Fruit fly (Drosophila melanogaster) whole organism: Measurements from ENCODE around the gene Parg.

Experiments used
- CG8478 ChIP-seq: fragments of >200 bp; optimal IDR thresholded peaks from 2 replicates; lab custom pipeline; 2018; ENCODE audit warnings: inconsistent platforms
- Dll ChIP-seq: fragments of >200 bp; optimal IDR thresholded peaks from 2 replicates; lab custom pipeline; 2017
- EcR ChIP-seq, 2 experiments: fragments of >200 bp; optimal IDR thresholded peaks; 2 replicates each; lab custom pipeline; 2017; ENCODE audit warnings: missing biosample characterization in 2 of 2, missing genetic modification characterization in 2 of 2, missing genetic modification reagents in 2 of 2
- pan ChIP-seq: fragments of >200 bp; optimal IDR thresholded peaks from 2 replicates; lab custom pipeline; 2017
- psq ChIP-seq: fragments of >200 bp; optimal IDR thresholded peaks from 2 replicates; lab custom pipeline; 2017
- usp ChIP-seq: fragments of >200 bp; optimal IDR thresholded peaks from 2 replicates; lab custom pipeline; 2017; ENCODE audit warnings: missing biosample characterization, missing genetic modification characterization, mixed read lengths

Gene Parg

DNA sequence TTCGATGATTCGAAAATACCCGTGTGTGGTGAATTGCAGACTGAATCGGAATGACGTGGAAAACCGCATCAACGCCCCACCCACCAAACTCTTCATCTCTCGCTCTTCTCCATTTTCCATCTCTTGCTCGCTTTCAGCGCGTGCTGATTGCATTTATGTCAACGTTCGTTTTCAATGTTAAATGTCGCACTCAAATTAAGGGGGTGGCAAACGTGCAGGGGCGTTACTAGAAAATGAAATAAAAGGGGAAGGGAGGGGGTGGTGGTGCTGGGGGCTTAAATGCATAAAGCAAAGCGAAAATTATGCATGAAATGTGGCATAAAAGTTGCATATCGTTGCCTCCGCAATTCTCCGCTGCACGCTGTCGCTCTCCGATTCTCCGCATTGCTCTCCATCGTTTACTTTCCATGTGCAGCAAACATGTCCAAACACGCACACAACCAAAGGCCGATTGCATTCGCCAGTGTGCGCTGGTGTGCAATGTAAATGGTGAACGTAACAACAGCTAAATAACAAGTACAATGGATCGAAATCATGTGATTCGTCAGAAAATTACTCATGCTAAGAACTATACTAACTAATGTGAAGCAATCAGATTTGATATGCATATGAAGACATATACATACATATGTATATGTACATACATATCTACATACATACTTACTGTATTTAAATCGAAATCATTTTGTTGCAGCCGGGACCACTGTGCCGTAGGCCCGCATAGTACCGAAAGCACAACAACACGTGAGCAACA lies 10.6 kb upstream of the Parg start:
- TF ChIP-seq psq (no peak), pan (lab: Kevin White, UChicago) (no peak), CG8478 (lab: Kevin White, UChicago) (no peak), EcR (GFP tag; optimal IDR thresholded peaks at IDR 0.05; lab: Kevin White, UChicago) (peak in 1 of 2 experiments; percentile 49), Dll (lab: Kevin White, UChicago) (no peak)

DNA sequence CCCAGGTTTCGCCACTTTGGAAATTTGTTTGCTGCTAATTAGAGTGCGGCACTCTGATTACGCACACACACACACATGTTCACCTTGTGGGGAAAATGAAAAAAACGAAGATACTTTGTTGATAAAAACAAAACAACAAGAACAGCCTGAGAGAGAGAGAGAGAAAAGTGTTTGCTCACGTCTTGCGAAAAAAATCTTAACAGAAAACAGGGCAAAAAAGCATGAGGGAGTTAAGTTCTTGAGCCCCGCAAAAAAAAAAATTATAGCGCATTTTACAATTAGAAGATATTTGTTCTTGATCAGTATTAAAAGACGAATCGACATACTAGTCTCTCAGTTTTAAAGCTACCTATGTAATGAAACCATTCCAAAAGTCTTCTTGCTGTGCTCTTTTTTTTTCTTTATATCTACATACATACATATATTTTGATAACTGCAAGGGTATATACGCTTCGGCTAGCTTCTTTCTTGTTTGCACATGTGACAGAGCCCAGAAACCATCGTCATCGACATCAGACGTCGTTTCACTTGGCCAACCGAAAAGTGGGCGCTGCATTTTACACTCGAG lies 9.5 kb upstream of the Parg start:
- TF ChIP-seq EcR (GFP tag; optimal IDR thresholded peaks at IDR 0.05; lab: Kevin White, UChicago): no peak
- no peak for TF ChIP-seq psq
- no peak for TF ChIP-seq pan (lab: Kevin White, UChicago)
- no peak for TF ChIP-seq Dll (lab: Kevin White, UChicago)

DNA sequence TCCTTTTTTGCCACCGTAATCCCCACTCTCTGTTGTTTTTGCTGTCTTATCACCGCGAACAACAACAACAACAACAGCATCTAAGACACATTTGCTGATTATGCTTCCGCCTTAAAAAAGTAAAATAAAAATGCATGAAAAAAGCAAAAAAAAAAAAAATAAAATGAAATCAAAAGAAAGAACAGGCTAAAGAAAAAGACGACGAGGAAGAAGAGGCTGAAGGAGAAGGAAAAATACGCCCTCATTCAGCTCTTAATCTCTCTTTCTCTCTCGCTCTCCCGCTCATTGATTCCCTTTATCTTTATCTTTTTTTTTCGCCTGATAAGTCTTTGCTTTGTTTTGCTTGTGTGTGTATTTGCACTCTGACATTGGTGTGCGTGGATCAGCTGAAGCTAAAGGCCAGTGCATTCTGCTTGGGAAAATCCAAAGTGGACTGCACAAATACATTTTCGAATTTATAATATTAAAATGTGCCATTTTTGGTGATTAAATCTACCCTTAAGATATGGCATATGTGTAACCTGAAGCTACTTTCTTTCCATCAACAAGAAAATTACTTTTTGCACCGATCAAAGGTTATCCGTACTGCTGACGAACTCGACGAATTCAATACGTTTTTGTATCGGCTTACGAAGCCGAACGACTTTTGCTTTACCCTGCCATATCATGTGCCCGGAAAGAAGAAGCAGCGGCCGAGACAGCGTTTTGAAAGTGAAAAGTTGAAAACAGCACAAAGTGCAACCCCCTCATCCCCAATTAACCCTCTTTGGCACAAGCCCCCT lies 8.8 kb upstream of the Parg start:
- TF ChIP-seq CG8478 (lab: Kevin White, UChicago) (no peak), pan (lab: Kevin White, UChicago) (no peak), psq (no peak), Dll (lab: Kevin White, UChicago) (no peak), EcR (GFP tag; optimal IDR thresholded peaks at IDR 0.05; lab: Kevin White, UChicago) (no peak), usp (no peak)

DNA sequence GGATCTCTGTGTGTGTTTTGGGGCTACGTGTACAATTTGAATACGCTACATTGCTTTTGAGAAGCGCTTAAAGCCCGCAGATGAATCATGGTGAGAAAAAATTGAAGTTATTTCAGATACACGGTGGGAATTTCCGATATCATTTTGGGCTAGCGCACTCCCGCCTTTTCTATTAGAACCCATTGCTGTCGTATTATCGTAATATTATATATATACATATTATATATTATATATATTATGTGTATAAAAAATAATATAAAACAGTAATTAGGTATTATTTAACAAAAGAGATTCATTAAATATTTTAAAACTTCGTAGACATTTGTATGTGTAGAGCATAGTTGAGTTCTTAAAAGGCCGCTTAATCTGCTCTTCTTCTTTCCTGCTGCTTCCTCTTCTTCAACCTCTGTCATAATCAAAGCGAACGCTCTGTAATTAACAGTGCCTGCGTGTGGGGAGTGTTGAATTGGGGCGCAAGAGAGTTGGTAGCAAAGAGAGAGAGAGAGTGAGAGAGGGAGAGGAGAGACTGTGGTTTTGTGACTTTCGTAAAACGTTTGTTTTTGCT lies 6.6 kb upstream of the Parg start:
- TF ChIP-seq psq (no peak), pan (lab: Kevin White, UChicago) (no peak), EcR (GFP tag; optimal IDR thresholded peaks at IDR 0.05; lab: Kevin White, UChicago) (no peak), Dll (lab: Kevin White, UChicago) (peak; percentile 20), usp (no peak)

DNA sequence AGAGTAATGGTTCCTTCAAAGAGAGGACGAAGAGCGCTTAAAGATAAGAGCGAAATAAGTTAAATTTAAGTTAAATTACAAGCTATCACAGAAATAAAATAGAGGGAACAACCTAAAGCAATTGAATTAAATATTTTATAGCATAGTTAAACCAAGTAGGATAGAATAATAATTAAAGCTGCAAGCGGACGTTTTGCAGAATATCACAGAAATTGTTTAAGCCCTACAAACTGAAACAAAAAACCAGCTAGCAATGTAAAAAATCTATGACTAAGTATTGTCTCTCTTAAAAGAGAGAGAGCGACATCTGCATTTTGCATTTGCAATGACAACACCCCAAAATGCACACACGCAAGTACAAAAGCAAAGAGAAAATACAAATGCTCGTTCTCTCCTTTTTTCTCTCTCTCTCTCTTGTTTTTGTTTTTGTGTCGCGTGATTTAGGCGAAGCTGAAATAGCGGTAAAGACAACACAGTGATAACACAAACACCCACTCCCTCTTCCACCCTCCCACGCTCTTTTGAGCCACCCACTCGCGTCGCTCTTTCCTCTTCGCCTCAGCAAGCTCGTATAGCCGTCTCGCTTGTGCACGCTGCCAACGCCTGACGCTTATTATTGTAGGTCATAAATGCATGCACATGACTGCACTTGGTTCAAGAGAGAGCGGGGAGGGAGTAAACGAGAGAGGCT lies 6.0 kb upstream of the Parg start:
- TF ChIP-seq CG8478 (lab: Kevin White, UChicago) (no peak), usp (no peak), Dll (lab: Kevin White, UChicago) (peak; percentile 94), EcR (GFP tag; optimal IDR thresholded peaks at IDR 0.05; lab: Kevin White, UChicago) (peak; percentile 10 to 59), pan (lab: Kevin White, UChicago) (no peak), psq (no peak)

DNA sequence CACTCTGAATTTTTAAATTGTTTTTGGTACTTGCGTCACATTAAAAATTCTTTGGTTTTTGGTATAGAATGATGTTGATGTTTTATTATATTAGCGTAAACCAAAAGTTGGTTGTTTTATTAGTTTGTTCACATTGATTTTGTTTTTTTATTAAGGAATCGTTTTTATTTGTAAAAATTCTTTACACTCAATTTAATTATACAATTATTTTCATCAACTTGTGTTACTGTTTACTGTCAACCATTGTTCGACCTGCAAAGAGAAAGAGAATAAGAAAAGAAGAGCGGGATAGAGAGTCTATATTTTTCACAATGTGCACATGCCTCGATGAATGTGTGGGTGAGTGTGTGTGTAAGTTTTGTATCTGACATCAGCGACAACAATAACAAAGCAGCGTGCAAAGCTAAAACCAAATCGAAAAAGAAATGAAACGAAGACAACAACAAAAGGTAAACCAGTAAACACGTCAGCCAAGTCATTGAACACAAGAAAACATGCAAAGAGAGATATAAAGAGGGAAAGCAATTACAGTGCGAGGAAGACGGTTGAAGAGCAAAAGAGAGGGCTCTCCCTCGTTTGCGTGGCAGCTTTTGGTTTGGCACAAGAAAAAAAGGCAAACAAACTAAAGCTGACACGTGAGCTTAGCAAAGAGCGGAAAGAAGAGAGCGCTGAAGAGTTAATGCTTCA lies 5.3 kb upstream of the Parg start:
- peak in 1 of 2 experiments; percentile 11 for TF ChIP-seq EcR (GFP tag; optimal IDR thresholded peaks at IDR 0.05; lab: Kevin White, UChicago)
- no peak for TF ChIP-seq CG8478 (lab: Kevin White, UChicago)

DNA sequence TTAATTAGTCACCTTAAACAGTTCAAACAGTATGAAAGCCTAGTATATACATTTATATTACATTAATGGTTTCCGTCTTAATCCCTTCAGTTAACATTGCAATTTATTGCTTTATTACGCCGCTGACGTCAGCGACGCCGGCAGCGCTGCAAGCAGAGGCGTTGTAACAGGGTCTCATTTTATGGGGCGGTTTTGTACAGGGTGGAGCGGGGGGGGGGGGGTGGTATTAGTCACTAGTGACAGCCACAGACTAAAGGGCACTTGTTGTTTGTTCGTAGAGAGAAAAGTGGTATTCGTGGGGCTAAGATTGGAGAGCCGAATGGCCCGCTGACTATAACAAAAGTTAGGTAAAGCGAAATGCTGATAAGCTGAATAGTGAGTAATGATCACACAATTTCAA lies 4.2 kb upstream of the Parg start:
- TF ChIP-seq usp (no peak), CG8478 (lab: Kevin White, UChicago) (no peak), Dll (lab: Kevin White, UChicago) (no peak), EcR (GFP tag; optimal IDR thresholded peaks at IDR 0.05; lab: Kevin White, UChicago) (no peak), psq (no peak), pan (lab: Kevin White, UChicago) (no peak)

DNA sequence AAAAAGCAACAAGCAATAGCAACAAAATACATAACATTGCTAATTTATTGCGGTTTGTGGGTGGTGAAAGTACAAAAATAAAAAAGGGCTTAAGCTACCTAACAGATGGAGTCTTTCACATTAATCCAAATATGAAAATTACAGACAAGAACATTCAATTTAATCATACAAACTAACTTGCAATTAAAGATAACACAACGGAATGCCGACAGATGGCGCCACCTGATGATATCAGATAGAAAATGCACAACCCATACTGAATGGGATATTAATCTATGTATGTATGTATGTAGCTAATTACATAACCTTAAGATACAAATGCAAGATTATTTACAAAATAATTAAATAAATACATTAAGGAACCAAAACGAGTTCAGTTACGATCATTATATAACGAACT lies 3.5 kb upstream of the Parg start:
- no peak for TF ChIP-seq EcR (GFP tag; optimal IDR thresholded peaks at IDR 0.05; lab: Kevin White, UChicago)
- TF ChIP-seq pan (lab: Kevin White, UChicago): no peak

DNA sequence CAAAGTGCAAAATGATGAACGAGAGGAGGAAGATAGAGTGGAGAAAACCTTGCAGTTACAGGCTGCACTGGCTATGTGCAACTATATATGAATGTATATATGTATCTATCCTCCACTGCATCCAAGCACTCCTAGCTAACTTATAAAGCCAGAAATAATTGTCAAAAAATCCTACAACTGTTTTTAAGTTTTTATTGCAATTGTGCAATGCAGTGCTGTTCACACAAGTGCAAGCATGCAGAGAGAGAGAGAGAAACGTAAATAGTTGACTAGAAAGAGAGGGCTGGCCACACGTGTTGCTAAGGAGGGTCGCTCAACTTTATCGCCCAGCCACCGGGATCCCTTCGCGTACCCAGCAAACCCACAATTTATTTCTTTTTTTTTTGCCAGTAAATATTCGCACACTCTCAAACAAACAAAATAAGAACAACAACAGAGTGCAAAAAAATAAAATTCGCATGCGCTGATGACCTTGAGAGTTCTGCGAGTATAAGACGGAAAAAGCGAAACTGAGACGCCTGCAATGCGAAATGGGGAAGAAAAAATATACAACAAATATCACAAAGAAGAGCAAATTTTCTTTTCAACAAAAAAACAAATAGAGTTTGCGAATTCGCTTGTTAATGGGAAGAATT lies 2.5 kb upstream of the Parg start:
- peak in 1 of 2 experiments; percentile 72 for TF ChIP-seq EcR (GFP tag; optimal IDR thresholded peaks at IDR 0.05; lab: Kevin White, UChicago)
- no peak for TF ChIP-seq CG8478 (lab: Kevin White, UChicago)

DNA sequence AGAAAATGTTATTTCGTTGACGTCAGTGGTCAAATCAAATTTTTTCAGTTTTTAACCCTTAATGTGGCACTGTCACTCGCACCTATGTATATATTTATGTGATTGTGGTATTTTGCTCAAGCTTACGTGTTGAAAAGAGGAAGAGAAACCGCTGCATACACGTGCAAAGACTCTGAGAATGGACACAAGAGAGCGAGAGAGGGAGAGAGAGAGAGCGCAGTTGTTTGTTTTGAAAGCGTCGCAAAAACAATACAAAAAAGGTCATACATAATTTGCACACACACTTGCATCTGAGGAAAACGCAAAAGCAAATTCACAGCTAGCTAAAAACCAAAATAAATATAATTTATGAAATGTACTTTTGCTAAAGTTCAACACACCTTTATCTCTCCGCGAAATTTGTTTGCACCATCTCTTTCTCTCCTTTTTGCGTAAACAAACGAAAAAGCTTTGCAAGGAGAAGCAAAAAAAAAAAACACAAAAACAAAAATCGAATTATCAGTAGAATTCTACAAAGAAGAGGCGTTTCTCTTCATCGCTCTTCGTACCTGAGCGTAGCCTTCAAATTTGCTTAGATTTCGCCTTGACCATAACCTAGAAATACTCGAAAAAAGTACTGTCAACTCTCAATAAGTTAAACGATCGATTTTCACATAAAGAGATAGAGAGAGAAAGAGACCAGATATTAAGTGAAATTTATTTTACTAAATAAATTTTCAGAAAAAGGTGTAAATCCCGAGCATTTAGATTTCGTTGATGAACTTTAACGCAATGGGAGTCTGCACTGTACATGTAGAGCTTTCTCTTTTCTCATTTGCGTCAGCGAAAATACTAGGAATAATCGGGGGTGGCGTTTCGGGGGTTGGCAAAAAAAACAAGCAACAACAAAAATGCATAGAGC lies 1.0 kb upstream of the Parg start:
- TF ChIP-seq EcR (GFP tag; optimal IDR thresholded peaks at IDR 0.05; lab: Kevin White, UChicago) (no peak), Dll (lab: Kevin White, UChicago) (peak; percentile 1)
